Worm (Caenorhabditis elegans) whole organism, L1 larva: ENCODE results near the gene srsx-19.

Source experiments
- C04F5.9 ChIP-seq: sonication (generic microtip); optimal IDR thresholded peaks from 2 replicates; lab custom pipeline; 2016; ENCODE audit warnings: missing genetic modification characterization, missing compliant biosample characterization
- Y116A8C.19 ChIP-seq: sonication (generic microtip); optimal IDR thresholded peaks from 2 replicates; lab custom pipeline; 2016; ENCODE audit warnings: missing compliant biosample characterization, missing genetic modification characterization, borderline replicate concordance
- aha-1 ChIP-seq: fragments of 150-350 bp; optimal IDR thresholded peaks from 2 replicates; lab custom pipeline; 2014; ENCODE audit warnings: missing biosample characterization, missing genetic modification characterization
- ama-1 ChIP-seq: fragments of 150-350 bp; optimal IDR thresholded peaks from 2 replicates; lab custom pipeline; 2014
- ceh-8 ChIP-seq: fragments of 200-800 bp; sonication (Bioruptor generic); optimal IDR thresholded peaks from 2 replicates; lab custom pipeline; 2018; ENCODE audit warnings: mild to moderate bottlenecking, missing genetic modification characterization, moderate library complexity, missing compliant biosample characterization
- ceh-88 ChIP-seq: fragments of 200-800 bp; sonication (Bioruptor generic); IDR thresholded peaks from 2 replicates; pipeline ENCODE4 v1.3.6; 2022; ENCODE audit warnings: missing genetic modification characterization, missing compliant biosample characterization
- ces-1 ChIP-seq: fragments of 150-350 bp; optimal IDR thresholded peaks from 2 replicates; lab custom pipeline; 2014; ENCODE audit warnings: missing biosample characterization, missing genetic modification reagents, missing genetic modification characterization
- dsc-1 ChIP-seq: sonication (generic microtip); optimal IDR thresholded peaks from 2 replicates; lab custom pipeline; 2016; ENCODE audit warnings: mild to moderate bottlenecking, missing genetic modification characterization, missing compliant biosample characterization
- efl-1 ChIP-seq, 4 experiments: fragments of 150-350 bp; optimal IDR thresholded peaks in 3 of 4; peaks in 1 of 4; 1 replicate in 1 of 4; 2 replicates in 3 of 4; lab custom pipeline; 2014; ENCODE audit warnings: missing biosample characterization in 2 of 4, missing genetic modification characterization in 2 of 4, missing genetic modification reagents in 2 of 4
- efl-3 ChIP-seq: fragments of 200-800 bp; sonication (Bioruptor generic); optimal IDR thresholded peaks from 2 replicates; lab custom pipeline; 2018; ENCODE audit warnings: mild to moderate bottlenecking, missing genetic modification characterization, missing compliant biosample characterization
- egl-13 ChIP-seq: sonication (generic microtip); optimal IDR thresholded peaks from 2 replicates; lab custom pipeline; 2016; ENCODE audit warnings: missing genotype, missing genetic modification reagents, missing genetic modification characterization, missing compliant biosample characterization
- egl-27 ChIP-seq, 2 experiments: fragments of 150-350 bp in 1 of 2; sonication (generic microtip); optimal IDR thresholded peaks; 3 replicates each; lab custom pipeline; 2017 to 2018; ENCODE audit warnings: missing biosample characterization in 2 of 2, missing genetic modification characterization in 2 of 2, missing genetic modification reagents in 2 of 2
- elt-2 ChIP-seq: sonication (generic microtip); optimal IDR thresholded peaks from 2 replicates; lab custom pipeline; 2016; ENCODE audit warnings: missing genetic modification characterization, mild to moderate bottlenecking, inconsistent platforms, missing compliant biosample characterization, missing genetic modification reagents
- ets-5 ChIP-seq: fragments of 200-800 bp; sonication (Bioruptor generic); IDR thresholded peaks from 2 replicates; pipeline ENCODE4 v1.3.6; 2022; ENCODE audit warnings: missing genetic modification characterization, missing compliant biosample characterization
- fkh-10 ChIP-seq: sonication (generic microtip); optimal IDR thresholded peaks from 2 replicates; lab custom pipeline; 2017; ENCODE audit warnings: missing biosample characterization, missing genetic modification reagents, missing genetic modification characterization
- fkh-4 ChIP-seq: sonication (generic microtip); optimal IDR thresholded peaks from 2 replicates; lab custom pipeline; 2016; ENCODE audit warnings: missing compliant biosample characterization, missing genetic modification characterization, borderline replicate concordance
- grh-1 ChIP-seq: fragments of 200-800 bp; sonication (Bioruptor generic); IDR thresholded peaks from 2 replicates; pipeline ENCODE4 v1.3.6; 2022; ENCODE audit warnings: missing genetic modification reagents, missing genetic modification characterization, missing compliant biosample characterization
- hpl-2 ChIP-seq: fragments of 150-350 bp; optimal IDR thresholded peaks from 2 replicates; lab custom pipeline; 2014; ENCODE audit warnings: missing biosample characterization, missing genetic modification reagents, missing genetic modification characterization
- irx-1 ChIP-seq: sonication (generic microtip); optimal IDR thresholded peaks from 2 replicates; lab custom pipeline; 2016; ENCODE audit warnings: missing genetic modification characterization, missing compliant biosample characterization
- isw-1 ChIP-seq: fragments of 200-800 bp; sonication (Bioruptor generic); IDR thresholded peaks from 2 replicates; pipeline ENCODE4 v1.3.6; 2022; ENCODE audit warnings: missing genetic modification characterization, missing compliant biosample characterization
- lin-13 ChIP-seq: fragments of 150-350 bp; optimal IDR thresholded peaks from 2 replicates; lab custom pipeline; 2014; ENCODE audit warnings: missing biosample characterization, missing genetic modification reagents, missing genetic modification characterization
- lin-39 ChIP-seq: fragments of 150-350 bp; optimal IDR thresholded peaks from 2 replicates; lab custom pipeline; 2014; ENCODE audit warnings: missing biosample characterization, missing genetic modification reagents, missing genetic modification characterization
- lir-3 ChIP-seq: sonication (generic microtip); optimal IDR thresholded peaks from 2 replicates; lab custom pipeline; 2016; ENCODE audit warnings: mild to moderate bottlenecking, missing genetic modification characterization, moderate library complexity, missing compliant biosample characterization; ENCODE audit not compliant: poor library complexity
- mab-9 ChIP-seq: fragments of 200-800 bp; sonication (Bioruptor generic); IDR thresholded peaks from 2 replicates; pipeline ENCODE4 v1.3.6; 2022; ENCODE audit warnings: missing genetic modification reagents, missing genetic modification characterization, missing compliant biosample characterization
- mdl-1 ChIP-seq, 2 experiments: fragments of 150-350 bp; optimal IDR thresholded peaks; 2 replicates each; lab custom pipeline; 2014 to 2017; ENCODE audit warnings: missing biosample characterization in 2 of 2, missing genetic modification characterization in 2 of 2, inconsistent platforms in 1 of 2
- mef-2 ChIP-seq: fragments of 150-350 bp; optimal IDR thresholded peaks from 2 replicates; lab custom pipeline; 2014; ENCODE audit warnings: missing biosample characterization, missing genetic modification characterization
- mep-1 ChIP-seq: fragments of 150-350 bp; optimal IDR thresholded peaks from 2 replicates; lab custom pipeline; 2014; ENCODE audit warnings: missing biosample characterization, missing genetic modification characterization
- nhr-11 ChIP-seq: fragments of 150-350 bp; optimal IDR thresholded peaks from 2 replicates; lab custom pipeline; 2014; ENCODE audit warnings: missing biosample characterization, missing genetic modification characterization
- nhr-20 ChIP-seq: sonication (generic microtip); optimal IDR thresholded peaks from 2 replicates; lab custom pipeline; 2016; ENCODE audit warnings: mild to moderate bottlenecking, missing genetic modification characterization, missing compliant biosample characterization
- nhr-28 ChIP-seq: fragments of 150-350 bp; optimal IDR thresholded peaks from 2 replicates; lab custom pipeline; 2014; ENCODE audit warnings: missing biosample characterization, missing genetic modification characterization
- nhr-77 ChIP-seq: fragments of 150-350 bp; optimal IDR thresholded peaks from 2 replicates; lab custom pipeline; 2014; ENCODE audit warnings: missing biosample characterization, missing genetic modification characterization
- nhr-84 ChIP-seq: sonication (generic microtip); optimal IDR thresholded peaks from 2 replicates; lab custom pipeline; 2017; ENCODE audit warnings: missing biosample characterization, missing genetic modification characterization
- rnt-1 ChIP-seq: sonication (generic microtip); optimal IDR thresholded peaks from 2 replicates; lab custom pipeline; 2016; ENCODE audit warnings: mild to moderate bottlenecking, missing genetic modification characterization, moderate library complexity, missing compliant biosample characterization
- skn-1 ChIP-seq: fragments of 150-350 bp; optimal IDR thresholded peaks from 2 replicates; lab custom pipeline; 2014; ENCODE audit warnings: missing biosample characterization, missing genetic modification characterization
- snpc-4 ChIP-seq: fragments of 150-350 bp; optimal IDR thresholded peaks from 2 replicates; lab custom pipeline; 2014; ENCODE audit warnings: missing biosample characterization, missing genetic modification characterization
- sptf-1 ChIP-seq: fragments of 150-350 bp; optimal IDR thresholded peaks from 2 replicates; lab custom pipeline; 2014; ENCODE audit warnings: missing biosample characterization, missing genetic modification characterization
- sup-37 ChIP-seq: fragments of 200-800 bp; sonication (Bioruptor generic); optimal IDR thresholded peaks from 2 replicates; lab custom pipeline; 2018; ENCODE audit warnings: mild to moderate bottlenecking, missing genetic modification characterization, missing compliant biosample characterization
- swsn-7 ChIP-seq: sonication (generic microtip); optimal IDR thresholded peaks from 2 replicates; lab custom pipeline; 2016; ENCODE audit warnings: missing genetic modification characterization, missing compliant biosample characterization
- unc-130 ChIP-seq: fragments of 150-350 bp; optimal IDR thresholded peaks from 2 replicates; lab custom pipeline; 2017; ENCODE audit warnings: missing biosample characterization, missing genetic modification characterization, inconsistent platforms
- unc-30 ChIP-seq: sonication (generic microtip); optimal IDR thresholded peaks from 2 replicates; lab custom pipeline; 2017; ENCODE audit warnings: missing biosample characterization, missing genetic modification characterization
- zip-4 ChIP-seq: fragments of 200-800 bp; sonication (Bioruptor generic); optimal IDR thresholded peaks from 2 replicates; lab custom pipeline; 2018; ENCODE audit warnings: mild to moderate bottlenecking, missing genetic modification characterization, moderate library complexity, missing compliant biosample characterization

The srsx-19 gene

DNA sequence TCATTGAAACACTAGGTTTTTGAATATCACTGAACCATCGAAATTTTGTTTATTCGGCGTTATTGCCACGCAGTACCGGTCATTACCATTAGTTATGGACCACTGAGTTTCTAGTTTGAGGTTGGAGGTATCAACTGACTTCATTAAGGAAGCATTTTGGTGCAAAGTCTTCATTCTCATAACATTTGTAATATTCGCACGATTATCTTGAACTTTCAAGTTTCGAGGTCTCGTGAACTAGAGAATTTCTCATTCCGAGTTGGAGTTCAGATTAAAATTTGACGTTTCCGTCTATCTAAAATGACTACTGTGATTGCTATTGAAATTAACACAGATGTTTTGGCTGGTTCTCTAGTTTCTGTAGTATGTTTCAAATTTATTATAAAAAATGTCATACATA lies 33.3 kb downstream of the srsx-19 start, which contains the start of gene srx-42:
TSS of gene srx-42 (plus strand) at position 301 of the 400 bp plus-strand sequence.
- TF ChIP-seq Y116A8C.19, result no peak
- TF ChIP-seq zip-4, result no peak
- TF ChIP-seq skn-1 (tag; lab: Kevin White, UChicago), result no peak
- no peak for TF ChIP-seq fkh-10
- TF ChIP-seq lir-3 (tag; lab: Kevin White, UChicago), result no peak
- no peak for TF ChIP-seq mef-2 (tag; lab: Kevin White, UChicago)
- TF ChIP-seq snpc-4 (tag; lab: Kevin White, UChicago), result no peak
- no peak for TF ChIP-seq swsn-7 (tag; lab: Kevin White, UChicago)
- no peak for TF ChIP-seq isw-1 (GFP tag; lab: Robert Waterston, UW)

DNA sequence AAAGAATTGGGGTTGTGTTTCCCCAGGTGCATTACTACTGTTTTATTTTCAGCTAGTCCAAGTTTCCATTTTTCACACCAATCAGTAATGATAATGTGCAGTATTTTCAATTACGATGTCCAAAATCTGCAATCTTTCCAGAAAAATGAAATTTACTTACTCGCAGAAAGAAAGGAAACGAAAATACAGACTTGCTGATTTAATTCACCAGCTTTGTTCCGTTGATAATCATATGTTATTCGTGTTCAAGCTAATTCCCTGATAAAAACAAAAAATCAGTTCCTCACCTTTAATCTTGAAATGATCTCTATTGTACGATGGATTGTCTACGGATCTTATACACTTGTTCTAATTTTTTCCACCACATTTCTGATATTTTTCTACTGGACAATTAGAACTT lies 36.4 kb downstream of the srsx-19 start, which contains the start of gene srxa-11:
TSS of gene srxa-11 (plus strand) at position 301 of the 400 bp plus-strand sequence.
- TF ChIP-seq hpl-2 (GFP tag; lab: Kevin White, UChicago) (no peak), mep-1 (tag; lab: Kevin White, UChicago) (no peak), efl-1 (optimal IDR thresholded peaks at IDR 0.05; lab: Kevin White, UChicago) (no peak), efl-1 (GFP tag; optimal IDR thresholded peaks at IDR 0.05 in 1 of 2; lab: Kevin White, UChicago) (no peak), ceh-88 (no peak), ceh-8 (no peak), egl-27 (tag; optimal IDR thresholded peaks at IDR 0.05; lab: Kevin White, UChicago) (no peak), nhr-28 (tag; lab: Kevin White, UChicago) (no peak)

DNA sequence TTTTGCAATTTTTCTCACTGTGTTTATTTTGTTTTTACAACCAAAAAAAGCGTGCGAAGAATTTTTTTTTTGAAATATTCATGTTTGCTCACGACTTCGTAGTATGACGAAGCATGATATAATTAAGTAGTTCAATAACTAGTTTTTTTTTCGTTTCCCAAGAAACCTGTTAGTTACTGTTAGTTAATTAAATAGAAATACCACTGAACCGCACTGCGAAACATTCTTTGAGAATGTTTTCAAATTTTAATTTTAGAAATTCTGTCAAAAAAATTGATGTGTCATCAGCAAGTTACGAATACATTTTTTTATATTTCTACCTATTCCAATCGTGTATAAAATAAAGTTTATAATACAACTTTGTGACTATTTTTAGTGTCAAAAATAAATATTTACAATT lies 38.9 kb downstream of the srsx-19 start, which contains the start of gene srxa-12:
TSS of gene srxa-12 (plus strand) at position 301 of the 400 bp plus-strand sequence.
- TF ChIP-seq dsc-1 (tag; lab: Kevin White, UChicago) (no peak), ama-1 (lab: Kevin White, UChicago) (no peak)

DNA sequence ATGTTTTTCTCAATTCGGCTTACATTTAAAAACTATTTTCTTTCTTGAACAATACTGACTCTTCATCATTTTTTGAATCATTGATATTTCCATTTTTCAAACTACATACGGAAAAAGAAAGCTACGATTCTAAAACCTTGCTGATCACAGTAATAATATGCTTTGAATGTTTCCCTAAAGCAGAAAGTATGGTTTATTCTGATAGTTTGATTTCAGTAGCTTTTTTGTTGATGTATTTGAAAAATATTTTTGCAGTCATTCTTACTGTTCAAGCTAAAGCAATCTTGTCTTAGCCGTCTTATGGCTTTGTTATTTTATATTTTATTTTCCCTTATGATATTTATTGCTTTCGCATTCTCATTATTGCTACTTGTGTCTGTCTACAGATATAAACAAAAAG lies 42.0 kb downstream of the srsx-19 start, which contains the start of gene srxa-13:
TSS of gene srxa-13 (plus strand) at position 301 of the 400 bp plus-strand sequence.
- TF ChIP-seq sup-37 (GFP tag; lab: Kevin White, UChicago) (no peak), sptf-1 (tag; lab: Kevin White, UChicago) (no peak), ces-1 (GFP tag; lab: Kevin White, UChicago) (no peak), C04F5.9 (no peak), hpl-2 (GFP tag; lab: Kevin White, UChicago) (no peak), egl-13 (tag; lab: Kevin White, UChicago) (no peak), nhr-11 (tag; lab: Kevin White, UChicago) (no peak), mab-9 (GFP tag; lab: Robert Waterston, UW) (no peak), nhr-84 (no peak), dsc-1 (tag; lab: Kevin White, UChicago) (no peak), ceh-8 (no peak), grh-1 (GFP tag; lab: Robert Waterston, UW) (no peak), nhr-20 (no peak), efl-3 (GFP tag; lab: Kevin White, UChicago) (no peak), irx-1 (no peak), ets-5 (GFP tag; lab: Robert Waterston, UW) (no peak)

DNA sequence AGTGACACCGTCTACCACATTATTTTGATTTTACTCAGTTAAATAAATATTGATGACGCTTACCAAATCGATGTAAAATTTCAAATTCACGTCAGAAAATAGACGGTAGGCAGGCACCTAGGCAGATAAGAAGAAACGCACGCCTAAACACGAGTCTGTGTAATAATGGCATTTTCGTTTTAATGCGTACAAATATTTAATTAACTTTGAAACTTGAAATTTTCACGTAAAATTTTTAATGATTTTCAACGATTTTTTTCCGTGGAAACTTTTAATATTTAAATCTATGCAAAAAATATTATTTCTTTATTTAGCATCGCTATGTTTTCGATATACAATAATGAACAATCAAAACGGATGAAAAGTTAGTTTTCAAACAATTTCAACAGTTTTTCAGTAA lies 43.8 kb downstream of the srsx-19 start, which contains the start of gene C06B3.16:
TSS of gene C06B3.16 (plus strand) at position 301 of the 400 bp plus-strand sequence.
- TF ChIP-seq efl-1 (optimal IDR thresholded peaks at IDR 0.05; lab: Kevin White, UChicago) (no peak), efl-1 (GFP tag; optimal IDR thresholded peaks at IDR 0.05 in 1 of 2; lab: Kevin White, UChicago) (no peak)

DNA sequence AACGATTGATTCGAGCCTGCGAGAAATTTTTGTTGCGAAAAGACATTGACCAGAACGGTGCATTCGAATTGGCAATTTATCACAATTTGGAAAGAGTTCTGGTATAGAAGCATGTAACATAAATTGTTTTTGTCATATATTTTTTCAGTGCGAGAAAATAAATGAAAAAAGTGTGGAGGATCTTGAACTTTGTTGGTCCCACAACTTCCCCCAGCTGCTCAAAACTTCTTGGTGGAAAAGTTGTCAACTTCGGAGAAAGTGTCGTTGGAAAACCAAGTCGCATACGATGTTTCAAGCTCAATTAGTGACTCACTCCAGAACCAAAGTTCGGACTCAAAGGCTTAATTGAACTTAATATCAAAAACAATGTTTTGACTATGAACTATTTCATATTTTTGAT lies 44.5 kb downstream of the srsx-19 start:
- TF ChIP-seq rnt-1 (no peak), elt-2 (tag; lab: Kevin White, UChicago) (no peak), fkh-4 (no peak), nhr-28 (tag; lab: Kevin White, UChicago) (no peak), isw-1 (GFP tag; lab: Robert Waterston, UW) (no peak), unc-130 (tag; lab: Kevin White, UChicago) (no peak), mab-9 (GFP tag; lab: Robert Waterston, UW) (no peak), zip-4 (no peak), lin-39 (tag; lab: Kevin White, UChicago) (no peak), unc-30 (no peak), dsc-1 (tag; lab: Kevin White, UChicago) (no peak), ets-5 (GFP tag; lab: Robert Waterston, UW) (no peak), nhr-77 (no peak), lin-13 (GFP tag; lab: Kevin White, UChicago) (no peak), mdl-1 (tag; optimal IDR thresholded peaks at IDR 0.05; lab: Kevin White, UChicago) (no peak), snpc-4 (tag; lab: Kevin White, UChicago) (no peak), mep-1 (tag; lab: Kevin White, UChicago) (no peak), aha-1 (tag; lab: Kevin White, UChicago) (no peak), hpl-2 (GFP tag; lab: Kevin White, UChicago) (no peak)
